Fruit fly (Drosophila melanogaster) whole organism, wandering third instar larva: Measurements from ENCODE around the gene Scgalpha.

Source experiments
- Dif ChIP-seq: fragments of 200-275, 200-300 bp; sonication (Bioruptor generic); optimal IDR thresholded peaks from 2 replicates; lab custom pipeline; 2018; ENCODE audit warnings: missing biosample characterization, missing genetic modification characterization; ENCODE audit not compliant: partially characterized antibody
- Hr83 ChIP-seq: fragments of 200-300 bp; sonication (Bioruptor generic); optimal IDR thresholded peaks from 2 replicates; lab custom pipeline; 2016; ENCODE audit warnings: missing biosample characterization, mild to moderate bottlenecking, missing genetic modification characterization, moderate library complexity; ENCODE audit not compliant: poor library complexity, severe bottlenecking
- Mio ChIP-seq: sonication (Bioruptor generic); optimal IDR thresholded peaks from 2 replicates; lab custom pipeline; 2016; ENCODE audit warnings: missing biosample characterization, missing genetic modification characterization
- Vsx2 ChIP-seq: fragments of 200-300, 225-300 bp; sonication (Bioruptor generic); optimal IDR thresholded peaks from 2 replicates; lab custom pipeline; 2018; ENCODE audit warnings: missing biosample characterization, missing genetic modification characterization; ENCODE audit not compliant: partially characterized antibody
- dl ChIP-seq, 2 experiments: fragments of 175-275, 200-275 bp in 1 of 2; fragments of 200-275 bp in 1 of 2; sonication (Bioruptor generic); optimal IDR thresholded peaks; lab custom pipeline; 2018; ENCODE audit warnings: mild to moderate bottlenecking in 2 of 2, missing biosample characterization in 2 of 2, missing genetic modification characterization in 2 of 2, moderate library complexity in 2 of 2; ENCODE audit not compliant: partially characterized antibody in 2 of 2, insufficient read depth in 1 of 2
- dsf ChIP-seq: sonication (Bioruptor generic); optimal IDR thresholded peaks from 2 replicates; lab custom pipeline; 2016; ENCODE audit warnings: missing biosample characterization, missing genetic modification characterization, borderline replicate concordance
- fru ChIP-seq: fragments of 200-800 bp; sonication (Bioruptor generic); optimal IDR thresholded peaks from 3 replicates; lab custom pipeline; 2016; ENCODE audit warnings: missing biosample characterization, mild to moderate bottlenecking, missing genetic modification characterization
- h ChIP-seq: fragments of 200-800 bp; sonication (Bioruptor generic); optimal IDR thresholded peaks from 3 replicates; lab custom pipeline; 2016; ENCODE audit warnings: missing biosample characterization, mild to moderate bottlenecking, missing genetic modification characterization
- lola ChIP-seq: fragments of >200 bp; optimal IDR thresholded peaks from 2 replicates; lab custom pipeline; 2017; ENCODE audit warnings: missing biosample characterization, missing genetic modification characterization
- pan ChIP-seq: fragments of >200 bp; optimal IDR thresholded peaks from 2 replicates; lab custom pipeline; 2017
- sage ChIP-seq: fragments of 200-800 bp; sonication (Bioruptor generic); optimal IDR thresholded peaks from 2 replicates; lab custom pipeline; 2016; ENCODE audit warnings: missing biosample characterization, mild to moderate bottlenecking, missing genetic modification characterization
- usp ChIP-seq: fragments of >200 bp; optimal IDR thresholded peaks from 2 replicates; lab custom pipeline; 2017; ENCODE audit warnings: missing biosample characterization, missing genetic modification characterization
- woc ChIP-seq: sonication (Bioruptor generic); optimal IDR thresholded peaks from 2 replicates; lab custom pipeline; 2016; ENCODE audit warnings: missing biosample characterization, mild to moderate bottlenecking, missing genetic modification characterization

dm6 chr2L:8326414-8327271, 23.4 kb downstream of the Scgalpha start:
- peak; percentile 7 for TF ChIP-seq h (GFP tag; lab: Kevin White, UChicago)
- no peak for TF ChIP-seq dl (GFP tag; optimal IDR thresholded peaks at IDR 0.05; lab: Kevin White, UChicago; ENCODE audit: insufficient read depth in 1 of 2, partially characterized antibody in 2 of 2)
- TF ChIP-seq usp (GFP tag; lab: Kevin White, UChicago) = no peak
- no peak for TF ChIP-seq lola (GFP tag; lab: Kevin White, UChicago)
- no peak for TF ChIP-seq Hr83 (GFP tag; lab: Kevin White, UChicago)
- TF ChIP-seq Dif (GFP tag; lab: Kevin White, UChicago) = no peak
- no peak for TF ChIP-seq sage
- peak; percentile 19 for TF ChIP-seq fru (GFP tag; lab: Kevin White, UChicago)
- TF ChIP-seq dsf (GFP tag; lab: Kevin White, UChicago) = no peak
- TF ChIP-seq pan (lab: Kevin White, UChicago) = no peak
- TF ChIP-seq woc (GFP tag; lab: Kevin White, UChicago) = no peak
- TF ChIP-seq Mio (GFP tag; lab: Kevin White, UChicago) = no peak
- no peak for TF ChIP-seq Vsx2 (GFP tag; lab: Kevin White, UChicago)
